Fruit fly (Drosophila melanogaster): ENCODE results near the gene CG9192.

The CG9192 gene

DNA sequence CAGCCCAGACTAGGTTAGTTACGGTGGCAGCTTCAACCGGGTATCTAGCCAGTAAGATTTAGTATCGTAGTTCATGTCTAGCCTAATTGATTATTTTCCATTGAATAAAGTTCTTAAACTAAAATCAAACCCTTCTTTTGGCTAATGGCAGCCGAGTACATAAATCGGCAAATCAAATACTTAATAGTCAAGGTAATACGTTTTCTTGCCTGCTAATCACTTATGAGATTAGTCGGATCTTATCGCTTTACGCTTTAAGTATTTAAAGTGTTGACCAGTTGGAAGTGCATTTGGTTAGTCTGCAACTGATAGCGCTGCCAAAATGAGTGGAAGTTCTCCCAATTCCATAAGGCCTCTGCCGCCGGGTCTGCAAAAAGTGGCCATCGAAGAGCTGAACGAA lies 5.5 kb downstream of the CG9192 start, which contains the start of gene CG33965:
Gene CG33965 (plus strand): TSS at position 301 of the 400 bp plus-strand sequence.
- TF ChIP-seq Met (GFP tag; optimal IDR thresholded peaks at IDR 0.05) (no peak), Ets21C (GFP tag; optimal IDR thresholded peaks at IDR 0.05) (no peak), lz (GFP tag; optimal IDR thresholded peaks at IDR 0.05) (no peak), CG32006 (GFP tag; optimal IDR thresholded peaks at IDR 0.05) (no peak), fd85E (GFP tag; optimal IDR thresholded peaks at IDR 0.05) (no peak), CG34406 (GFP tag; optimal IDR thresholded peaks at IDR 0.05) (no peak)

DNA sequence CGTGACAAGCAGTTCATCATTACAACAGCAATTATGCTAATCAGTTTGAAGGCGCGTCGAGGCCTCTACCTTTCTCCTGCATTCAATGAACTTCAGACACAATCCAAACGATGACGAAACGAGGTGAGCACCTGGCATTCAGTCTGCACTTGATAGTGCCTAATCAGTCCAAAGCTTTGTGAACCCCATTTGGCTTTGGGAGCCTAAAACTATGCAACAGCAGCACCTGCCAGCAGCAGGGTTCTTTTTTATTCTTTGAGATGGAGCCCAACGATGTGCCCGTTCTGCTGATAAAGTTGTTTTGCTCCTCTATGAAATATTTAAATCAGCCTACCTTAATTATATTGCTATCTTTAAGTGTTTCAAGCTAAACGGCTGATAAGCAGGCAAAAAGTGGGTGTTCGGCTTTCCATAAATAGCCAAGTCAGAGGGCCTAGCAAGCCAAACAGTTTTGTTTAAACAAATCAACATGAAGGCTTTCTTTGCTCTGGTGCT lies 10.8 kb downstream of the CG9192 start, which contains the start of gene LysS:
Gene LysS (plus strand): TSS at position 445 of the 495 bp plus-strand sequence.
- TF ChIP-seq topi (GFP tag; optimal IDR thresholded peaks at IDR 0.05) = no peak
- no peak for TF ChIP-seq Eip78C (GFP tag)
- no peak for TF ChIP-seq net (GFP tag; optimal IDR thresholded peaks at IDR 0.05)
- TF ChIP-seq CG10669 (GFP tag; optimal IDR thresholded peaks at IDR 0.05) = no peak
- no peak for TF ChIP-seq CG34406 (GFP tag; optimal IDR thresholded peaks at IDR 0.05)
- TF ChIP-seq CG9139 (GFP tag; optimal IDR thresholded peaks at IDR 0.05) = no peak
- TF ChIP-seq eg (GFP tag; IDR thresholded peaks at IDR 0.05) = no peak

DNA sequence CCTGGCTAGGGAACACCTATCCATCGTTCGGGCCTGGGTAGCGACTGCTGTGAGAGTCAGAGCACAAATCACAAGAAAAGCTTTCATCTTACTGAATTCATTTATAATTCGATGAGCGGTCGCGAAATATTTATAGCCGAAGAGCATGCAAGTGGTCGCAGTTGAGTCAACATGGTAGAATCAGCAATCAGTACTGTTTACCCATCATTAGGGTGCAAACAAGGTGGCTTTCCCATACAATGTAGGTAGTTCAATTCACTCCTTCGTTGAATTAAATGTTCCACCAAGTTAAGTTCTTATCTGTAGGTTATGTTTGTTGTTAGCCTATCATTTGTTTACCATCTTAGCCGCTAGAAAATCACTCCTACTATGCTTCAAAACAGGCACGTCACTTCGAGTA lies 19.5 kb downstream of the CG9192 start, which contains the start of gene LysP:
Gene LysP (minus strand): TSS at position 101 of the 400 bp plus-strand sequence.
- TF ChIP-seq topi (GFP tag; optimal IDR thresholded peaks at IDR 0.05) (no peak), svp (GFP tag) (peak; percentile 32)

DNA sequence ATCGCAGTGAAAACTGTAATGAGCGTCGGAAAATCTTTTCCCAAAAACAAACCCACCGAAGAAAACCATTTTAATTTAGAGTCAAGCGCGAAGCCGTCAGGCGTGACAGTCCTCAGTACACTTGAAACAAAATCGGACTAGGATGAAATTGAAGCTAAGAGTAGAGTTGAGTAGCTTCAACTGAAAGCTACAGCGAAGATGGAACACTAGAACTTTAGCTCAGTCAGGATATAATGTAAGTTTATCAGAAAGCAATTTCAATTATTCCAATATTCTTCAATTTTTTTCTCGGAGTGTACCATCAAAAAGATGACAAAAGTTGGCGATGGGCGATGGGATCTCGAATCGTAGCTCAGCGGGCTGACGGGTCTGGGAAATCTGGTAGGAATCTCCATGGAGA lies 21.7 kb downstream of the CG9192 start:
- TF ChIP-seq CG9139 (GFP tag; optimal IDR thresholded peaks at IDR 0.05) = no peak
- TF ChIP-seq CG16779 (tag; optimal IDR thresholded peaks at IDR 0.05) = no peak
- no peak for TF ChIP-seq Lpt (GFP tag; optimal IDR thresholded peaks at IDR 0.05)
- TF ChIP-seq achi (GFP tag; optimal IDR thresholded peaks at IDR 0.05) = no peak
- TF ChIP-seq svp (GFP tag) = peak; percentile 10
- TF ChIP-seq OdsH (GFP tag; optimal IDR thresholded peaks at IDR 0.05) = no peak
- no peak for TF ChIP-seq CG6854 (GFP tag; optimal IDR thresholded peaks at IDR 0.05)
- peak; percentile 46 for TF ChIP-seq CG4318 (GFP tag; optimal IDR thresholded peaks at IDR 0.05)
- TF ChIP-seq Gug (GFP tag; IDR thresholded peaks at IDR 0.05) = no peak
- no peak for TF ChIP-seq acj6 (GFP tag; optimal IDR thresholded peaks at IDR 0.05)
- no peak for TF ChIP-seq CG11294 (GFP tag; IDR thresholded peaks at IDR 0.05)
- TF ChIP-seq dac (GFP tag; optimal IDR thresholded peaks at IDR 0.05) = peak; percentile 17
- TF ChIP-seq Sox102F (GFP tag; optimal IDR thresholded peaks at IDR 0.05) = no peak
- no peak for TF ChIP-seq Eip75B (GFP tag; optimal IDR thresholded peaks at IDR 0.05)
- TF ChIP-seq CG10669 (GFP tag; optimal IDR thresholded peaks at IDR 0.05) = no peak
- TF ChIP-seq esn (GFP tag; optimal IDR thresholded peaks at IDR 0.05) = no peak
- TF ChIP-seq CG6163 (GFP tag; IDR thresholded peaks at IDR 0.05) = peak; percentile 45; the same call in 2 of the 3 replicates
- TF ChIP-seq pdm3 (GFP tag; optimal IDR thresholded peaks at IDR 0.05) = no peak
- TF ChIP-seq Ets21C (GFP tag; optimal IDR thresholded peaks at IDR 0.05) = no peak
- TF ChIP-seq Hr38 (GFP tag; optimal IDR thresholded peaks at IDR 0.05) = no peak
- no peak for TF ChIP-seq topi (GFP tag; optimal IDR thresholded peaks at IDR 0.05)
- no peak for TF ChIP-seq CG31627 (GFP tag; optimal IDR thresholded peaks at IDR 0.05)
- TF ChIP-seq spab (GFP tag; optimal IDR thresholded peaks at IDR 0.05) = no peak
- no peak for TF ChIP-seq CG10631 (GFP tag; optimal IDR thresholded peaks at IDR 0.05)
- no peak for TF ChIP-seq CG3032 (tag; optimal IDR thresholded peaks at IDR 0.05)
- no peak for TF ChIP-seq CG8319 (GFP tag; optimal IDR thresholded peaks at IDR 0.05)
- peak; percentile 64 for TF ChIP-seq CG15336 (GFP tag; IDR thresholded peaks at IDR 0.05)
- TF ChIP-seq Met (GFP tag; optimal IDR thresholded peaks at IDR 0.05) = no peak
- no peak for TF ChIP-seq net (GFP tag; optimal IDR thresholded peaks at IDR 0.05)
- no peak for TF ChIP-seq Ets96B (tag; optimal IDR thresholded peaks at IDR 0.05)
- no peak for TF ChIP-seq cyc (GFP tag; optimal IDR thresholded peaks at IDR 0.05)
- no peak for TF ChIP-seq Eip93F (GFP tag; optimal IDR thresholded peaks at IDR 0.05)
- no peak for TF ChIP-seq CG11762 (GFP tag; optimal IDR thresholded peaks at IDR 0.05; ENCODE audit: insufficient read depth)
- TF ChIP-seq CG11902 (GFP tag; optimal IDR thresholded peaks at IDR 0.05) = no peak
- TF ChIP-seq CG8632 (GFP tag; optimal IDR thresholded peaks at IDR 0.05) = no peak
- no peak for TF ChIP-seq CG6808 (GFP tag; optimal IDR thresholded peaks at IDR 0.05)
- TF ChIP-seq lz (GFP tag; optimal IDR thresholded peaks at IDR 0.05) = no peak
- no peak for TF ChIP-seq CG6792 (GFP tag; optimal IDR thresholded peaks at IDR 0.05)
- TF ChIP-seq Sox14 (GFP tag; optimal IDR thresholded peaks at IDR 0.05) = no peak
- no peak for TF ChIP-seq ss (GFP tag; optimal IDR thresholded peaks at IDR 0.05)

All from whole organism, prepupa.